Worm (Caenorhabditis elegans) whole organism, dauer: ENCODE data around the gene alh-1.
"Not testable (repeated sequence)": the region's sequence is repeated elsewhere in the genome, so short reads cannot be mapped to it uniquely, and the experiment has no call there.

ENCODE experiments used
- unc-62 ChIP-seq: sonication (generic microtip); optimal IDR thresholded peaks from 2 replicates; lab custom pipeline; 2017; ENCODE audit warnings: missing biosample characterization, missing genetic modification reagents, missing genetic modification characterization

The alh-1 gene

DNA sequence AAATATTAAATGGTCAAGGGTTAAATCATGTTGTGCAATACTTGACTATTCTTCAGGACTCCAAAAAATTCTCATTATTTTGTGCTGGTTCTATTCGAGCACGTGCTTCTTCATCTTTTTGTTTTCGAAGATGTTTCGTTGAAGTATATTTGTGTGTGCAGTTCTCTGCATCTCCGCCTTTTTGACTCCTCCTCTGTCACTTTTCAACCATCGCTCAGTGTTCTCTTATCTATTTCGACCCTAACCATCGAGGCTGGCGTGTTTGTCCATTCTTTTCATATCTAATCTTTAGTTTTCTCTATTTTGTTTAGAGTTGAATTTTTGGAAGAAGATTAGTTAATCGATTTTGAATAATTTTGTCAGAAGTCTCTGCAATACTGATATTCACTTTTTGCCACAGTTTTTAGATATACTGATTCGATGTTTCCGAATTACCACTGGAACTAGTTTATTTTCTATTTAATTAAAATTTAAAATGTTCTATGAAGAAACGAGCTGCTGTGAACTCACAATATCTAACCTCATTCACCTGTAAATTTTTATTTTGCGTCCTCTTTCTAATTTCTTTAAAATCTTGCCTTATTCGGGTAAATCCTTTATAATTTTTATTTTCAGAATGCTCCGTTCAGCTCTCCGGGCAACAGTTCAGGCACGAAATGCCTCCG lies at the start of gene alh-1:
alh-1 (plus strand) TSS at position 615 of the 665 bp plus-strand sequence.
- no peak for TF ChIP-seq unc-62 (GFP tag; lab: Kevin White, UChicago)

DNA sequence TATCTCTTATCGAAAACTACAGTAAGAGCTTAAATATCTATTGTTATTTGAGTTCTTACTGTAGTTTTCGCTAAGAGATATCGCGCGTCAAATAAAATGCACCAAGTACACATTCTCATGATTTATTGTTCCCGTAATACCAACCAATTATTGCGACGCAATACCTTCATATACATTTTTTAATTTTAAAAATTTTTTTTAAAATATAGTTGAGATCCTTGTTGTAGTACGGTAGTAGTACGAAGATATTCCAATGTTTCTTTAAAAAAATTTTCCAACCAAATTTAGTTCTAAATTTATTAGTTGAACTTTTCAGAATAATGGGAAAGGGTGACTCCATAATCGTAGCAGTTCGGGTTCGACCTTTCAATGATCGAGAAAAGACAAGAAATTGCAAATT lies 46.9 kb upstream of the alh-1 start, which contains the start of gene klp-6:
klp-6 (plus strand) TSS at position 301 of the 400 bp plus-strand sequence.
- TF ChIP-seq unc-62 (GFP tag; lab: Kevin White, UChicago) = no peak

DNA sequence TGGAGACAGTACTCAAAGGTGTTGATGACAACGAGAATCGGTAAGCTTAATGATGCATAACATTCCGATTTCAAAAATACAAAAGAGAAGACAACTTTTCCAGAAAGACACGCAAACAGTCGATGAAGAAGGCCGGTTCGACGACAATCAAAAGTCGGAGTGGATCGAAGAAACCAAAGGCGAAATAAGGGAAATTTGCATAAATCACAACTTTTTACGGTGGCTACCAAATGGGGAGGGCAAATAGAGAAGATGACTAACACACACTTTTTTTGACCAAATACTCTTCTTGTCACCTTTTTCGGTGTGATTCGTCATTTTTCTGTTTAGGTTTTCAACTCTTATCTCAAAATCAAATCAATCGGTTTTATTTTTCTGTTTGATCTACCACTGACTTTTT lies 41.4 kb upstream of the alh-1 start, which contains the start of gene C45G9.6:
C45G9.6 (plus strand) TSS at position 301 of the 400 bp plus-strand sequence.
- TF ChIP-seq unc-62 (GFP tag; lab: Kevin White, UChicago) = no peak

DNA sequence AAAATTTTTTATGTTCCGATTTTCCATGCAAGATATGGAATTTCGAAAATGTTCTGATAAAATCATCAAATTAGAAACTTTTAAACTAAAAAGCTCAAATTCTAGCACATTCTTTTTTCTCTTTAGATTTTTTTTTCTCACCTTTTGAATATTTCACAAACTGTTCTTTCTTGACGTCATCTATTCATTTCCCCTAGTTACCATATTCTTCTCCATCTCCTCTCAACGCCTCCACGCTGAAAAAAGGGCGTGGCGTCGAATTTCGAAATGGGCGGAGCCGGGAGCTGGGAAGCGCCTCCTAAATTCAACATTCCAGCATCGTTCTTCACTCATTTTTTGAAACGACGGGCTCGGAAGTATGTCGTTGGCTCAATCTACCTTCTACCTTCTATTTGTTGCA lies 35.5 kb upstream of the alh-1 start, which contains the start of gene nlp-43:
nlp-43 (plus strand) TSS at position 301 of the 400 bp plus-strand sequence.
- no peak for TF ChIP-seq unc-62 (GFP tag; lab: Kevin White, UChicago)

DNA sequence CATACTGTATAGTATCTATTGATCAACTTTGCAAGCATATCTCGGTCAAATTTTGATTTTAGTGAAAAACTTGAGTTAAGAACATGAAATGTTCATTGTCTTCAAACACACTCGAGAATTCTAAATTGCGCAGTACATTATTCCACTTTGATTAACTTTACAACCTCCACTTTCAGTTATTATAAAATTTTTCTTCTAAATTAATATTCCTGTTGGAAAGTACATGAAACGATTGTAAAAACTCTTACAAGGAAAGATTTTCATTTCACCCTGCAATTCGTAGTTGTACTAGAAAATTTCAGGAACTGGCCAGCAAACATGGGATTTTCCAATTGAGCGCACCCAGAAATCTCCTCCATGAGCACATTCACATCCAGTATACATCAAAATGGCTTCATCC lies 32.9 kb upstream of the alh-1 start, which contains the start of gene C45G9.14:
C45G9.14 (plus strand) TSS at position 301 of the 400 bp plus-strand sequence.
- TF ChIP-seq unc-62 (GFP tag; lab: Kevin White, UChicago) = no peak

DNA sequence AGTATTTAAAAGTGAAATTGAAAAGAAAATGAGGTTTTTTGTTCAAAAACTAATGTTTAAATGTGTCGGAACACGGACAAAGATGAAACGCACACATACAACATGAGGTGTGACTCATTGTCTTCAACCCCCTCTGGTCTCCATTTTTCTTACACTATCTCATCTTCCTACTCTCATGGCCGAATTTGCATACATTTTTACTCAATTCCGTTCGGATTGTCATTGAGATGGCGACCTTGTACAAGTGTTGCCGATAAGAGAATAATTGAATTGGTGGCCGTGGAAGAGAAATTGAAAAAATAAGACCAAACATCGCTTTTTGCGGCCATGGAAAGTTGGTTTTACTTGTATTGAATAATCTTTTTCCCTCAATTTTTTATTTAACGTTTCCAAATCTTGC lies 30.4 kb upstream of the alh-1 start, which contains the start of gene txbp-3:
txbp-3 (minus strand) TSS at position 285 of the 400 bp plus-strand sequence.
- no peak for TF ChIP-seq unc-62 (GFP tag; lab: Kevin White, UChicago)

DNA sequence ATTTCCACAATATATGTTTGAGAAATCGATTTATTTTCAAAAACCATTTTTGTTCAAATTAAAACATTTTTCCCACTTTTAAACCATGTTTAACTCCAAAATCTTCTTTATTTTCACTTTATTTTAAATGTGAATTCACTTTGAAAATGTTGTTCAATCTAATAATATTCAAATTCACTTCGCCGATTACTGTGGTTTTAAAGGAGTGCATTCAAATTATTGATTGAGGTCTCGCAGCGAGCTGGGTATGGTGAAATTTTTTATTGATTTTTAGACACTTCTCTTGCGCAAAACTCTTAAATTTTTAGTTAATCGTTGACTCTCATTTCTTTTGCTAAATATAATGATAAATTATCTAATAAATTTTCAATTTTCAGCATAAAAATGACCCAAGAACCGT lies 29.8 kb upstream of the alh-1 start, which contains the start of gene C45G9.5:
C45G9.5 (plus strand) TSS at position 378 of the 400 bp plus-strand sequence.
- no peak for TF ChIP-seq unc-62 (GFP tag; lab: Kevin White, UChicago)

DNA sequence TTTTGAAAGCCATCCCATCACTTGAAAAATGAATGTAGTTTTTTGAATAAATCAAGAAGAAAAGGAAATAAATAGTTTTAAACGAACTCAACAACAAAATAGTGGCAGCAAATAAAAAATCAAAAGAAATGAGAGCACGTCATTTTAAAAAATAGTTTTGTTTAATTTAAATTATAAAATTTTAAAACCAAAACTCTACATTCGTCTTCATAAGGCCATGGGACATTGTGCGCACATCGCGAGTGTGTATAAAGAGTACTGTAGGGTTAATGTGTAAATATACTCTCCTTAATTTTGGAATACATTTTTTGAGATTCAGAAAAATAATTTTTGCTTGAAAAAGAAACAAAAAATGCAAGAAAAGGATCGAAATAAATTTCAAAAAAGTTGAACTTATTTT lies 25.6 kb upstream of the alh-1 start, which contains the start of gene C45G9.15:
C45G9.15 (minus strand) TSS at position 101 of the 400 bp plus-strand sequence.
- no peak for TF ChIP-seq unc-62 (GFP tag; lab: Kevin White, UChicago)

DNA sequence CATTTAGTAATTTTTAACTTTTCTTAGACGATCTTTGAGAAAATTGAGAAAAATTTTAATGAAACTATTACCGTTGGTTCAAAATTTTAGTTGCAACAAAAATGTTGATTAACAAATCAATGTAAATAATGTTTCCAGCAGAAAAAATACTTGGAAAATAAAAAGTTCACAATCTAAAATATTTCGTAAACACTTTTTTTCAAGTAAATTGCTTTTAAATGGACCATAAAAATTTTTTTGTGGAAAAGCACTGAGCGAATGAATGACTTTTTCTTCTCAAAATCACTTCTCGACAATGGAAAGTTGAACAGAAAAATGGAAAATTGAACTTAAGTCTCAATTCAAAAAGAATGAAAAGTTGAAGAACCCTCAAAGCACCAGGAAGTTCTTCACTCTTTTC lies 24.0 kb upstream of the alh-1 start, which contains the start of gene C45G9.8:
C45G9.8 (minus strand) TSS at position 101 of the 400 bp plus-strand sequence.
- no peak for TF ChIP-seq unc-62 (GFP tag; lab: Kevin White, UChicago)

DNA sequence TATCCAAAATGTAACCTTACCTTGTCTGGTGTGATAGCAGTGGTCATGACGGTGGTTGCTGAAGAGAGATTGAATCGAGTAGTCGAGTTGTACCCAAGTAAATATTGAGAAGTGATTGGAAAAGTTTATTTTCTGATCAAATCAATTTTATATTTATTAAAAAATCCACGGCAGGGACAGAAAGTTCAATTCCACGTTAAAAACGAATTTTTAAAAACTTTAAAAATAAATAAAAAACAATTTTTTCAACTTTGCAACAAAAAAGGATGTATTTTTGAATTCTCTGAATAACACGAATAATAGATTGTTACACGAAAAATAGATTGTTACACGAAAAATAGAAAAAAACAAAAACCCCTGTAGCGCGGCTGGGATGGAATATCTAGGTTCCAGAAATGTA lies 21.9 kb upstream of the alh-1 start, which contains the start of gene C45G9.9:
C45G9.9 (minus strand) TSS at position 101 of the 400 bp plus-strand sequence.
- not testable (repeated sequence) for TF ChIP-seq unc-62 (GFP tag; lab: Kevin White, UChicago)

DNA sequence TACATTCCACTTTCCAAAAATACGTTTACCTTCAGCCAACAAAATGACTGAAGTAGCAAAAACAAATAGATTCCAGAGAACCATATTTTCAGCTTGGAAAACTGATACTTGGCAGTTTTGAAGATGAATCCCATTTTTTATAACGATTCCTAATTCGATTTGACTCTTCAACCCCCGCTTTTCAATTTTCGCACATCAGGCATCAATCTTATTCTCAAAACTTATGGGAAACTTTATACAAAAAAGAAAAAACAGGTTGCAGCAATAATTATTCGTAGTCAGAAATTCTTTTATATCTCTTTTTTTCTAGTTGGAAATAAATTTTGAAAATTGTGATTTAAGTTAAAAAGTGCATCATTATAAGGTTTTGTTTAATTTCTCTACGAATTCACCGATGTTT lies 15.8 kb upstream of the alh-1 start, which contains the start of gene C45G9.10:
C45G9.10 (minus strand) TSS at position 101 of the 400 bp plus-strand sequence.
- no peak for TF ChIP-seq unc-62 (GFP tag; lab: Kevin White, UChicago)

DNA sequence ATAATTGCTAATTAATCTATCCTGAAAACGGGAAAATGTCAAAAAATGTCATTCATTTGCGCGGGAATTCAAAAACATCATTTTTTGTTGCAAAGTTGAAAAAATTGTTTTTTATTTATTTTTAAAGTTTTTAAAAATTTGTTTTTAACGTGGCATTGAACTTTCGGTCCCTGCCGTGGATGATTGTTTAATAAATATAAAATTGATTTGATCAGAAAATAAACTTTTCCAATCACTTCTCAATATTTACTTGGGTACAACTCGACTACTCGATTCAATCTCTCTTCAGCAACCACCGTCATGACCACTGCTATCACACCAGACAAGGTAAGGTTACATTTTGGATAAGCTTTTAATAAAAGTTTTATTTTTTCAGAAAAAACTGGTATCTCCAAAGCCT lies 15.2 kb upstream of the alh-1 start, which contains the start of gene C45G9.4:
C45G9.4 (plus strand) TSS at position 301 of the 400 bp plus-strand sequence.
- TF ChIP-seq unc-62 (GFP tag; lab: Kevin White, UChicago) = not testable (repeated sequence)

DNA sequence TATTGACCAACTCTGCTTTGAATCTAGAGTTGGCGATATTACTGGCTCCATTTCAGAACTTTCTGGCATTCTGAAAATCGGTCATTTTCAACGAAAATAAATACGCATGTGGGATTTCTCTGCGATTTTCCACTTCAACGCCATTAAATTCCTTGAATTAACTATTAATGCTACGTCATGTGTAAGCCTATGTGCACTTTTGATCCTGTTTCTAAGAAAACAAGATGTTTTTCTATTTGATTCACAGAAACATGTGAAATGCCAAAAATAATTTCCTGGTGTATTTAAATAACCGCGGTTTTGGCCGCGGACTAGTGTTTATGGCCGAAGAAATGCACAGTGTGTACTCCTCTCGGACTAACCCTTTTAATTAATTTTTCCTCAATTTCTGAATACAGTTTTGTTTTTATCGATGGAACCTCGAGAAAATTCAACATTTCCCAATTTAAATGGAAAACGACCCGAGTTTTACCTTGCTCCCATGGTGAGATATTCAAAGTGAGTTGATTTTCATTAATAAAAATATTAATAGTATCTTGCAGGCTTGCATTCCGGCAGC lies 8.8 kb upstream of the alh-1 start, which contains the start of the genes C45G9.11 and C45G9.2:
C45G9.11 (minus strand) TSS at position 51 of the 559 bp plus-strand sequence.
C45G9.2 (plus strand) TSS at position 392 of the 559 bp plus-strand sequence.
- no peak for TF ChIP-seq unc-62 (GFP tag; lab: Kevin White, UChicago)

DNA sequence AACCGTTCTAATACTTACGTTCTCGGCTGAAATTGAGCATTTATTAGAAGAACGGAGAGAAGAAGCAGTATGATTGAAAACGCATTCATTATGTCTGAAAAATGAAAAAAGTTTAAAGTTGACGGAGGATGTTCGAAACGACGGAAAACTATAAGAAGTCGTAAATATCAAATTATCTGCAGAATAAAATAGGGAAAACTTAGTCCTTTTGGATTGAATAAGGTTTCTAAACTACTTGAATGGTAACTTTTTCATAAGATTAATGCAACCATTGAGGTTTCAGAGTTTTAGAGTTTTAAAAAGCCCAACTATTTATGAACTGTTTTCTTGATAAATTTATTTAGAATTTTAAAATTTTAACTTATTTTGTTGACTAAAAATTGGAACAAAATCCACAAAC lies 6.1 kb upstream of the alh-1 start, which contains the start of gene C45G9.12:
C45G9.12 (minus strand) TSS at position 101 of the 400 bp plus-strand sequence.
- no peak for TF ChIP-seq unc-62 (GFP tag; lab: Kevin White, UChicago)

DNA sequence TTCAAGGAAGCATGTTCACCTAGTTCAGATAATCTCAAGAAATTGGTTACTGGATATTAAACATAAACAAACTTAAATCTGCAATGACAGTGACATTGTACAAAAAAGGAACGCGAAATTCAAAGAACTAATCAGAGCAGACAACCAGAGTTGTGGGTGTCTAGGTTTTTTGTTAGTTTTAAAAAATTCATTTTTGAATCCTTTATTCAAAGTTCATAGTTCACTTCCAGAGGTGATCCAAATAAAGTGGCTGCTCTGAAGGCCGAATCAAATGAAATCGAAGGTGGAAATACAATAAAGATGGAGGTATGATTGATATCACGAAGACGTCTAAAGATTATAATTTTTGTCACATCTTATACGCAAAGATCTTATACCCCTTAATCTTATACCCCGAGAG lies 3.2 kb upstream of the alh-1 start, which contains the start of gene ttbk-6:
ttbk-6 (plus strand) TSS at position 301 of the 400 bp plus-strand sequence.
- TF ChIP-seq unc-62 (GFP tag; lab: Kevin White, UChicago) = no peak
